Worm (Caenorhabditis elegans): Measurements from ENCODE around the gene E02A10.3.

E02A10.3 gene

DNA sequence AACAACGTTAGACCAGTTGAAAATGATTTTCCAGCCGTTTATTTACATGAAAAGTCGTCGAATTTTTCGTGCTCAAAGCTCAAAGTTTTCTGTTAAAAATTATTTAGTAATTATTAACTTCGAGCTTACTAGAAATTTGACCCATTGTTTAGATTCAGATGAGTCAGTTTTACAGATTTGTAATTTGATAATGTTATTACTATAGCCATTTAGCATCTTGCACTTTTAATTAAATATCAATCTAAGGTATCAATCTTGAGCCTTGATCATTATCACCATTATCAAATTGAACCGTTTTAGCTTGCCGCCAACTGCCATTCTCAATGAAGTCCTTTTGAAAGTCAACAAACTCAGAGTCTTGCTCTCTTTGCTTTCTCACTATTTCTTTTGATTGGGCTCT lies 30.1 kb downstream of the E02A10.3 start, which contains the start of gene ZC116.1:
ZC116.1 (plus strand) TSS at position 301 of the 400 bp plus-strand sequence.
- TF ChIP-seq tbx-2 (tag; optimal IDR thresholded peaks at IDR 0.05) (no peak), lin-11 (tag; optimal IDR thresholded peaks at IDR 0.05) (no peak), mec-3 (tag; optimal IDR thresholded peaks at IDR 0.05; ENCODE audit: borderline replicate concordance) (no peak), ceh-9 (tag; optimal IDR thresholded peaks at IDR 0.05) (no peak), ama-1 (optimal IDR thresholded peaks at IDR 0.05) (no peak), unc-55 (GFP tag; optimal IDR thresholded peaks at IDR 0.05) (no peak), sox-2 (GFP tag; IDR thresholded peaks at IDR 0.05) (no peak), nhr-11 (tag; optimal IDR thresholded peaks at IDR 0.05) (no peak), ztf-16 (tag; optimal IDR thresholded peaks at IDR 0.05) (no peak), zip-5 (tag; optimal IDR thresholded peaks at IDR 0.05) (no peak), unc-42 (tag; optimal IDR thresholded peaks at IDR 0.05) (no peak), odd-2 (tag; optimal IDR thresholded peaks at IDR 0.05) (no peak), T23F11.4 (GFP tag; optimal IDR thresholded peaks at IDR 0.05) (no peak), sdc-2 (tag; optimal IDR thresholded peaks at IDR 0.05) (no peak), ceh-22 (tag; optimal IDR thresholded peaks at IDR 0.05) (no peak), dve-1 (tag; optimal IDR thresholded peaks at IDR 0.05) (no peak), fkh-6 (tag; optimal IDR thresholded peaks at IDR 0.05) (no peak), hlh-8 (tag; optimal IDR thresholded peaks at IDR 0.05) (no peak), elt-2 (tag; optimal IDR thresholded peaks at IDR 0.05) (no peak)

- TF ChIP-seq che-1 (tag; optimal IDR thresholded peaks at IDR 0.05) (no peak), npax-4 (tag; optimal IDR thresholded peaks at IDR 0.05) (no peak), nhr-11 (tag; optimal IDR thresholded peaks at IDR 0.05) (no peak), sox-4 (tag; optimal IDR thresholded peaks at IDR 0.05) (no peak), hlh-13 (GFP tag; optimal IDR thresholded peaks at IDR 0.05) (no peak), ceh-6 (GFP tag; optimal IDR thresholded peaks at IDR 0.05) (no peak), ttx-3 (tag; optimal IDR thresholded peaks at IDR 0.05) (no peak), C38D4.7 (GFP tag; optimal IDR thresholded peaks at IDR 0.05) (no peak), lin-11 (tag; optimal IDR thresholded peaks at IDR 0.05) (no peak), F13H6.1 (tag; optimal IDR thresholded peaks at IDR 0.05) (no peak), pag-3 (tag; optimal IDR thresholded peaks at IDR 0.05; ENCODE audit: borderline replicate concordance) (no peak), ref-2 (tag; optimal IDR thresholded peaks at IDR 0.05) (no peak)
Observed at ce11 chrV:12611029-12611428, 31.6 kb downstream of the E02A10.3 start, which contains the start of gene cubn-1. Gene cubn-1 (plus strand): TSS chrV:12611329.

- TF ChIP-seq nhr-11 (tag; optimal IDR thresholded peaks at IDR 0.05) = no peak
- TF ChIP-seq ztf-16 (tag; optimal IDR thresholded peaks at IDR 0.05) = no peak
- TF ChIP-seq ceh-48 (tag; optimal IDR thresholded peaks at IDR 0.05) = no peak
- TF ChIP-seq elt-4 (tag; optimal IDR thresholded peaks at IDR 0.05) = no peak
- no peak for TF ChIP-seq pag-3 (tag; optimal IDR thresholded peaks at IDR 0.05; ENCODE audit: borderline replicate concordance)
- no peak for TF ChIP-seq ceh-14 (tag; optimal IDR thresholded peaks at IDR 0.05)
- TF ChIP-seq hlh-30 (tag; optimal IDR thresholded peaks at IDR 0.05; ENCODE audit: insufficient read depth) = no peak
- no peak for TF ChIP-seq eyg-1 (tag; optimal IDR thresholded peaks at IDR 0.05)
- TF ChIP-seq madf-2 (tag; optimal IDR thresholded peaks at IDR 0.05) = no peak
- no peak for TF ChIP-seq ceh-2 (tag; optimal IDR thresholded peaks at IDR 0.05)
- no peak for TF ChIP-seq ceh-19 (GFP tag; optimal IDR thresholded peaks at IDR 0.05)
- no peak for TF ChIP-seq F13H6.1 (tag; optimal IDR thresholded peaks at IDR 0.05)
- TF ChIP-seq lim-6 (tag; optimal IDR thresholded peaks at IDR 0.05) = no peak
Observed at ce11 chrV:12612118-12612517, 32.7 kb downstream of the E02A10.3 start, which contains the start of gene cyc-2.2. Gene cyc-2.2 (minus strand): TSS chrV:12612218.

DNA sequence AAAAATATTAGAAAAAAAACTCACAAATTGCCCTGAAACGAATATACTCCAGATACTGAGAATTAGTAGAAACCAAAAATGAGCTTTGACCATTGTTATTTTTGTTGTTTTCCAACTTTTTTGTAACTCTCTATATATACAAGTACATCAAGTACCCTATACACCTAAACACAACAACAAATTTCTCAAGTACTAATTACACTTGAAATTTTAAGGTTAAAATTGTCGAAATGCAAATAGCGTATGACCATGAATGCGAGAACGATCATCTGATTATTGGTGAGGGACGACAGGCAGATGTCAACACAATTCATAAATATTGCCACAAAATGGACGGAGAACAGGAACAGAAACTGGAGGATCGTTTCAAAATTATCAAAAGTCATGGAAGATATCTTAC lies 45.0 kb downstream of the E02A10.3 start, which contains the start of gene F56H9.9:
F56H9.9 (minus strand) TSS at position 101 of the 400 bp plus-strand sequence.
- TF ChIP-seq Y22D7AL.16 (tag; optimal IDR thresholded peaks at IDR 0.05) (no peak), pros-1 (tag; optimal IDR thresholded peaks at IDR 0.05) (no peak), fkh-6 (tag; optimal IDR thresholded peaks at IDR 0.05) (no peak), unc-55 (GFP tag; optimal IDR thresholded peaks at IDR 0.05) (no peak), ceh-19 (GFP tag; optimal IDR thresholded peaks at IDR 0.05) (no peak), ceh-22 (tag; optimal IDR thresholded peaks at IDR 0.05) (no peak), hlh-13 (GFP tag; optimal IDR thresholded peaks at IDR 0.05) (no peak), F13H6.1 (tag; optimal IDR thresholded peaks at IDR 0.05) (no peak), gmeb-2 (tag; optimal IDR thresholded peaks at IDR 0.05) (no peak), ceh-18 (tag; optimal IDR thresholded peaks at IDR 0.05) (no peak), C38D4.7 (GFP tag; optimal IDR thresholded peaks at IDR 0.05) (no peak), ets-4 (tag; optimal IDR thresholded peaks at IDR 0.05) (no peak), sox-4 (tag; optimal IDR thresholded peaks at IDR 0.05) (no peak), ceh-34 (tag; optimal IDR thresholded peaks at IDR 0.05) (no peak), pag-3 (tag; optimal IDR thresholded peaks at IDR 0.05; ENCODE audit: borderline replicate concordance) (no peak), T23F11.4 (GFP tag; optimal IDR thresholded peaks at IDR 0.05) (no peak)
